Fruit fly (Drosophila melanogaster) whole organism, adult: ENCODE measurements around the gene CG31380.

ENCODE experiments used
- CG11617 ChIP-seq: fragments of 200-800 bp; sonication (Bioruptor generic); optimal IDR thresholded peaks from 2 replicates; lab custom pipeline; 2017; ENCODE audit warnings: mild to moderate bottlenecking, missing biosample characterization, missing genetic modification reagents, missing genetic modification characterization
- CG12768 ChIP-seq: fragments of 200-800 bp; sonication (Bioruptor generic); optimal IDR thresholded peaks from 2 replicates; lab custom pipeline; 2017; ENCODE audit warnings: missing biosample characterization, missing genetic modification characterization, mild to moderate bottlenecking, moderate library complexity, missing genetic modification reagents
- CG14711 ChIP-seq: fragments of 200-800 bp; sonication (Bioruptor generic); optimal IDR thresholded peaks from 2 replicates; lab custom pipeline; 2018; ENCODE audit warnings: missing biosample characterization, mild to moderate bottlenecking, missing genetic modification characterization, moderate library complexity
- CG1620 ChIP-seq: fragments of 200-800 bp; sonication (Bioruptor generic); optimal IDR thresholded peaks from 2 replicates; lab custom pipeline; 2016; ENCODE audit warnings: missing biosample characterization, missing genetic modification characterization
- CG33017 ChIP-seq: fragments of 200-800 bp; sonication (Bioruptor generic); optimal IDR thresholded peaks from 2 replicates; lab custom pipeline; 2018; ENCODE audit warnings: missing biosample characterization, mild to moderate bottlenecking, missing genetic modification characterization, moderate library complexity
- CG5204 ChIP-seq: fragments of 200-800 bp; sonication (Bioruptor generic); optimal IDR thresholded peaks from 2 replicates; lab custom pipeline; 2016; ENCODE audit warnings: missing biosample characterization, missing genetic modification characterization
- CG7045 ChIP-seq: fragments of 200-800 bp; sonication (Bioruptor generic); optimal IDR thresholded peaks from 2 replicates; lab custom pipeline; 2017; ENCODE audit warnings: missing biosample characterization, mild to moderate bottlenecking, missing genetic modification characterization
- CG7101 ChIP-seq: fragments of 200-800 bp; sonication (Bioruptor generic); optimal IDR thresholded peaks from 2 replicates; lab custom pipeline; 2018; ENCODE audit warnings: missing biosample characterization, mild to moderate bottlenecking, missing genetic modification characterization, moderate library complexity
- Clk ChIP-seq: fragments of 200-800 bp; sonication (Bioruptor generic); optimal IDR thresholded peaks from 2 replicates; lab custom pipeline; 2017; ENCODE audit warnings: missing biosample characterization, missing genetic modification characterization
- Crg-1 ChIP-seq: fragments of 200-800 bp; sonication (Bioruptor generic); optimal IDR thresholded peaks from 2 replicates; lab custom pipeline; 2016; ENCODE audit warnings: missing biosample characterization, missing genetic modification characterization
- Hr96 ChIP-seq: fragments of 200-800 bp; sonication (Bioruptor generic); optimal IDR thresholded peaks from 2 replicates; lab custom pipeline; 2016; ENCODE audit warnings: missing biosample characterization, missing genetic modification characterization
- Mnt ChIP-seq: fragments of 200-800 bp; sonication (Bioruptor generic); optimal IDR thresholded peaks from 2 replicates; lab custom pipeline; 2016; ENCODE audit warnings: missing biosample characterization, mild to moderate bottlenecking, missing genetic modification characterization
- bab1 ChIP-seq: fragments of 200-800 bp; sonication (Bioruptor generic); optimal IDR thresholded peaks from 3 replicates; lab custom pipeline; 2019; ENCODE audit warnings: missing biosample characterization, mild to moderate bottlenecking, missing genetic modification characterization, moderate library complexity
- cic ChIP-seq: fragments of 200-800 bp; sonication (Bioruptor generic); optimal IDR thresholded peaks from 2 replicates; lab custom pipeline; 2017; ENCODE audit warnings: missing biosample characterization, mild to moderate bottlenecking, missing genetic modification characterization, moderate library complexity
- cnc ChIP-seq, 2 experiments: fragments of >200 bp; optimal IDR thresholded peaks; 2 replicates each; lab custom pipeline; 2017
- kay ChIP-seq: fragments of 200-800 bp; sonication (Bioruptor generic); peaks from one replicate; lab custom pipeline; 2016; ENCODE audit warnings: missing biosample characterization, missing genetic modification characterization, borderline replicate concordance
- ovo ChIP-seq: fragments of 200-800 bp; sonication (Bioruptor generic); optimal IDR thresholded peaks from 2 replicates; lab custom pipeline; 2016; ENCODE audit warnings: missing biosample characterization, missing genetic modification characterization
- pad ChIP-seq: fragments of 200-800 bp; sonication (Bioruptor generic); optimal IDR thresholded peaks from 3 replicates; lab custom pipeline; 2017; ENCODE audit warnings: missing biosample characterization, missing genetic modification characterization, mild to moderate bottlenecking, moderate library complexity, missing genetic modification reagents
- tj ChIP-seq: fragments of 200-800 bp; sonication (Bioruptor generic); optimal IDR thresholded peaks from 3 replicates; lab custom pipeline; 2017; ENCODE audit warnings: missing biosample characterization, mild to moderate bottlenecking, missing genetic modification characterization, moderate library complexity
- toe ChIP-seq: fragments of 200-800 bp; sonication (Bioruptor generic); optimal IDR thresholded peaks from 2 replicates; lab custom pipeline; 2016; ENCODE audit warnings: missing biosample characterization, missing genetic modification characterization

Gene CG31380

DNA sequence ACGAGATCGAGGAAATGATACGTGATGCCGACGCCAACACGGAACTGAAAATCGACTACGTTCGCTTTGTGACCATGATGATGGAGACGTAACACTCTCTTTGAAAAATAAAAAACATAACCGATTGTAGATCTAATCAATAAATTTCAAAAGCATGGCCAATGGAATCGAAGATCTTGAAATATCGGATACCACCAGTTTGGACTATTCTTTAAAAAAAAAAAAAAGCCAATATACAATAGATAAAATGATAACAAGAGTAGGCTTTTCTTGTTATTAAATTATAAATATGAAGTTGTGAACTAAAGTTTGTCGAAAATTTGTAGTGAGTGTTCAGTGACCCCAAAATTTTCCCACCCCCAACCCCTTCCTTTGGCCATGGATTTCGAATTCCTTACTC is 22.4 kb upstream of the CG31380 start, which contains the start of the genes Acam and CG17770:
Gene Acam (plus strand): TSS at position 301 of the 400 bp plus-strand sequence.
Gene CG17770 (plus strand): TSS at position 301 of the 400 bp plus-strand sequence.
- TF ChIP-seq Mnt (GFP tag; lab: Kevin White, UChicago), result no peak
- TF ChIP-seq CG12768 (GFP tag; lab: Kevin White, UChicago), result no peak
- TF ChIP-seq CG11617 (GFP tag; lab: Kevin White, UChicago), result no peak

DNA sequence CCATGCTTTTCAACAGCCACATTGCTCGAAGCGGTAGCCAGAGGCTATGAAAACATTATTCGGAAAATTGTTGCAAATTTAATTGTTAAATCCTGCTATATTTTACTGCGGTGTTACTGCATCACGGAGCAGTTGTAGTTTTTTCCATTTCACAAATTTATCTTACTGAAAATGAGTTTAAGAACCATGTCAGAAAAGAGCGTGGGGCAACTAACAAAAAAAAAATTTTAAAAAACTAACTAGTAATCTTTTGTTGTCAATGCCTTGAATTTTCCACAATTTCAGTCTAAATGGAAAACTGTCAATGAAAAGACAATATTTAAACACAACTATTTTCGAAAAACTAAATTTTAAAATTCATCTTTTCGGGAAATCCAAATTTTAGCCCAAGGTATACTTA is 21.5 kb upstream of the CG31380 start, which contains the start of gene CG5024:
Gene CG5024 (plus strand): TSS at position 301 of the 400 bp plus-strand sequence.
- TF ChIP-seq Clk (no peak), Mnt (GFP tag; lab: Kevin White, UChicago) (no peak), Hr96 (GFP tag; lab: Kevin White, UChicago) (no peak), Crg-1 (GFP tag; lab: Kevin White, UChicago) (no peak)

DNA sequence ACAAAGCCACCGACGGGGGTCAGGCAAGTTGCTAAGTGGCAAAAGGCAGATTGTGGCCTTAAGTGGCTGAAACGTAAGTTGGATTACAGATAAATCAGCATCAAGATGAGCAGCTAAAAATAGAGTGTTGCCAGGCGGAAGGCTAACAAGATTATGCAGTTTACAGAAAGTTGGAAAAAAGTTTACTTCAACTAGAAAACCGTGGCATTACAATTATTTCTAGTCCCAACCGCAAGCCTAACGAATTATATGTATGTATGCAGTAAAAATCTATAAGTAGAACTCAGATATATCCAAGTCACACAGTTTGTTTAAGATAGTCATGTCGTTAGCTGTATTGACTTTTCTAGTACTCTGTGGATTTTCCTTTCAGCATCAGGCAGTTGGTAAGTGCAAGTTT is 16.9 kb upstream of the CG31380 start, which contains the start of gene BG642167:
Gene BG642167 (plus strand): TSS at position 301 of the 400 bp plus-strand sequence.
- TF ChIP-seq ovo (GFP tag; lab: Kevin White, UChicago) (no peak), cic (GFP tag; lab: Kevin White, UChicago) (no peak)

DNA sequence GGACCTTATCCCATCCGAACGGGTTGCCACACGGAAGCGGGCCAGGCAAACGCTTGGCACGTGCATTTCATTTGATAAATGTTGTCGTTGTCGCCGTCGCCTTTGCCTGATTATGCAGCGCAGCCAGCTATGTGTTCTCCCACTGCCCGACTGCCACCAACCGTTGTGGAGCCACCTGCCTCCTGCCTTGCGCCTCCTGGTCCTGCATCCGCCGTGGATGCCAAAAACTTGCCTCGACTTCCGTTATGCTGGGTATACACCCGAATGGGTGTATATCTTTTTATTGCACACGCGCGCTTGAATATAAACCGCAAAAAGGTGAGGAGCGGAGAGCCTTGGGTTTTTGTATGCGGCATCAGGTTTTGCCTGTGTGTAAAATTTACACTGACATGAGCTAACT is 2.6 kb upstream of the CG31380 start:
- no peak for TF ChIP-seq toe (GFP tag; lab: Kevin White, UChicago)
- TF ChIP-seq CG1620, result no peak
- TF ChIP-seq CG7045 (GFP tag; lab: Kevin White, UChicago), result no peak
- no peak for TF ChIP-seq kay (GFP tag; lab: Kevin White, UChicago)
- no peak for TF ChIP-seq Hr96 (GFP tag; lab: Kevin White, UChicago)
- no peak for TF ChIP-seq CG33017 (tag; lab: Kevin White, UChicago)
- TF ChIP-seq cic (GFP tag; lab: Kevin White, UChicago), result no peak
- no peak for TF ChIP-seq CG5204 (GFP tag; lab: Kevin White, UChicago)
- TF ChIP-seq CG12768 (GFP tag; lab: Kevin White, UChicago), result no peak
- TF ChIP-seq bab1 (GFP tag; lab: Kevin White, UChicago), result no peak
- TF ChIP-seq Crg-1 (GFP tag; lab: Kevin White, UChicago), result no peak
- no peak for TF ChIP-seq Mnt (GFP tag; lab: Kevin White, UChicago)
- TF ChIP-seq CG11617 (GFP tag; lab: Kevin White, UChicago), result no peak
- TF ChIP-seq CG14711 (tag; lab: Kevin White, UChicago), result no peak

DNA sequence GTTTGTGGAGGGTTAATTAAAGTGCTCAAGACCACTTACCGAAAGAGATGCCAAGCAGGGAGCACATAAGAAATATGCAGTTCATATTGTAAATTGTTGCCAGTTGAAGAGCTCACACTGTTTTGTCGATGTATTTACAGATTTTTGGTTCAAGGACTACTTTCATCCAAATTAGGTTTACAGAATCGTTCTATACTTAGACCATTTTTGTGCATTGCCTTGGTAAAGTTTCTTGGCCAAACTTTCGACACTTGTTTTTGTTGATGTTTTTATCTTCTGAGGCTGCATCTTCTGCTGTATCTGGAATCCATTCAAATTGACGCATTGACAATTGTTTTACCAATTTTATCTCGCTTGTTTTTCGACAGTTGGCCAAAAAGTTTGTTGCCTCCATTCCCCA is 1.1 kb upstream of the CG31380 start, which contains the start of gene CG31093:
Gene CG31093 (minus strand): TSS at position 101 of the 400 bp plus-strand sequence.
- no peak for TF ChIP-seq kay (GFP tag; lab: Kevin White, UChicago)
- TF ChIP-seq toe (GFP tag; lab: Kevin White, UChicago), result no peak
- no peak for TF ChIP-seq CG7101 (tag; lab: Kevin White, UChicago)
- TF ChIP-seq cic (GFP tag; lab: Kevin White, UChicago), result no peak
- no peak for TF ChIP-seq Mnt (GFP tag; lab: Kevin White, UChicago)
- no peak for TF ChIP-seq CG5204 (GFP tag; lab: Kevin White, UChicago)
- no peak for TF ChIP-seq ovo (GFP tag; lab: Kevin White, UChicago)
- TF ChIP-seq CG1620, result no peak

DNA sequence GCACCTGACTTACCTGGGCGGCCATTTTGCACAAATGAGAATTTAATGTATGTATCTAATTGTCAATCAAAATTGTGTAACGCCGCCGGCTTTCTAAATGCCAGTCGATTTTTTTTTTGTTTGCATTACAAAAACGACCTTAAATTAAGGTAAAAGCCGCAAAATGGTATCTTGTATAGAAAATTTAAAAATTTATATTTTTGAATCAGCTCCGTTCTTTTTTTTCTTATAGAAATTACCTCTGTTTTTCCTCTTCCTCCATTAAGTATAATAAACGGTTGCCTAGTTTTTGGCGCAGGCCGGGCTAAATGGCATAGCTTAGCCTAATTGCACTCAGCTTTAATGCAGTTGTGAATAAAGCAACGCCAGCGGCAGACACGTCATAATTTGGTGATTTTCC is 2.1 kb downstream of the CG31380 start, which contains the start of gene CG4960:
Gene CG4960 (minus strand): TSS at position 101 of the 400 bp plus-strand sequence.
- TF ChIP-seq kay (GFP tag; lab: Kevin White, UChicago) (no peak), Clk (no peak), ovo (GFP tag; lab: Kevin White, UChicago) (no peak), Mnt (GFP tag; lab: Kevin White, UChicago) (no peak), cic (GFP tag; lab: Kevin White, UChicago) (no peak), CG5204 (GFP tag; lab: Kevin White, UChicago) (no peak), CG33017 (tag; lab: Kevin White, UChicago) (no peak)

DNA sequence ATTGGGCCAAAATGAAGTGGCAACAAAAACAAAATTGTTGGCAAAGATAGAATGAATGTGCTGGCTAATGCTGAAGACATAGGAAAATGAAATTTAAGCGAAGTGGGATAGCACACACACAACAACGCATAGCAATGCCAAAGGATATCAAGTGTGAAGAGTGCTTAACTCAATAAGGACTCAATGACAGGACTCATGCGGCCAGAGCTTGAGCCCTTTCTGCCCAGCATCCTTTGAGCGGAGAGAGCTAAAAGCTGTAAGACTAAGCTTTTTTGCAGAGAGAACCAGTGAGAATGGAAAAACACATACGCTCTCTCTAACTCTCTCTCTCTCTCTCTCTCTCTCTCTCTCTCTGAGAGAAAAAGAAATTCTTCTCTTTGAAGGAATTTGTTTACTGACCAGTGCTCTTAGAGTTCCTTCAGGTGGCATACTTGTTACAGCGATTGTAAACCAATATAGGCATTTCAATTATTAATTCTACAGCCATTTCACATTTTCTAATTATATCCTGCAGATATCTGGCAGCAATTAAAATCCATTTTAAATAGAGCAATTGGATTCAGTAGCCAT is 6.3 kb downstream of the CG31380 start:
- TF ChIP-seq Clk, result no peak
- no peak for TF ChIP-seq pad (GFP tag; lab: Kevin White, UChicago)
- TF ChIP-seq CG5204 (GFP tag; lab: Kevin White, UChicago), result no peak

DNA sequence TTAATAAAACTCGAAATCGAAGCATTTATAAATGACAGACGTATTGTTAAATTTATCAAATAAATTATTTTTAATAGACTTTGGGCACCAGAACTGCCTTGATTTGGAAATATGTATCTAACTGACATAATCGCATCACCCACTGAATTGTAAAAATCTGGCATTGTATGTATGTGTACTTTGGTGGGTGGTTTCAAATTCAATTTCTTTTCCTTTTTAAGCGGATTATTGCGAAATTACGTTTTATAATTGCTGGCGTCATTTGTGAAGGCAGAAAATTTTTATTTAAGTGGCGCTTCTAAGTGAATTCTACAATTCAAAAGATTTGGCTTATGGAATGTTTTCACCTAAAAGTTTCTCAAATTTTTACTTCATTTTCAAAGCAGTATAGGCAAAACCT is 11.1 kb downstream of the CG31380 start, which contains the start of gene CG4956:
Gene CG4956 (minus strand): TSS at position 101 of the 400 bp plus-strand sequence.
- TF ChIP-seq tj (GFP tag; lab: Kevin White, UChicago) (no peak), cic (GFP tag; lab: Kevin White, UChicago) (no peak), CG7045 (GFP tag; lab: Kevin White, UChicago) (no peak), CG14711 (tag; lab: Kevin White, UChicago) (no peak), pad (GFP tag; lab: Kevin White, UChicago) (no peak), bab1 (GFP tag; lab: Kevin White, UChicago) (no peak), CG11617 (GFP tag; lab: Kevin White, UChicago) (no peak), cnc (optimal IDR thresholded peaks at IDR 0.05; lab: Kevin White, UChicago) (no peak), CG7101 (tag; lab: Kevin White, UChicago) (no peak), CG1620 (no peak), Mnt (GFP tag; lab: Kevin White, UChicago) (no peak), CG12768 (GFP tag; lab: Kevin White, UChicago) (no peak)
